Worm (Caenorhabditis elegans) whole organism, midembryonic: ENCODE data around the gene F09C8.1.

Experiments
- T22C8.4 ChIP-seq: fragments of 200-800 bp; sonication (Bioruptor generic); IDR thresholded peaks from 2 replicates; pipeline ENCODE4 v1.3.6; 2022; ENCODE audit warnings: missing genetic modification characterization, missing compliant biosample characterization
- cog-1 ChIP-seq: sonication (generic microtip); optimal IDR thresholded peaks from 2 replicates; lab custom pipeline; 2016; ENCODE audit warnings: missing genetic modification characterization, missing compliant biosample characterization
- flt-1 ChIP-seq: fragments of 200-800 bp; sonication (Bioruptor generic); IDR thresholded peaks from 2 replicates; pipeline ENCODE4 v1.3.6; 2022; ENCODE audit warnings: missing genetic modification characterization, missing compliant biosample characterization
- klf-2 ChIP-seq: fragments of 200-800 bp; sonication (Bioruptor generic); conservative IDR thresholded peaks from 2 replicates; pipeline ENCODE4 v1.3.6; 2022; ENCODE audit warnings: missing genetic modification reagents, missing genetic modification characterization, missing compliant biosample characterization
- med-1 ChIP-seq: sonication (generic microtip); optimal IDR thresholded peaks from 2 replicates; lab custom pipeline; 2017; ENCODE audit warnings: missing genetic modification characterization, mild to moderate bottlenecking, missing compliant biosample characterization, antibody characterized with exemption, missing genetic modification reagents; ENCODE audit not compliant: insufficient read depth
- ref-1 ChIP-seq: fragments of 200-800 bp; sonication (Bioruptor generic); conservative IDR thresholded peaks from 2 replicates; pipeline ENCODE4 v1.3.6; 2022; ENCODE audit warnings: missing genetic modification reagents, missing genetic modification characterization, missing compliant biosample characterization
- tab-1 ChIP-seq: fragments of 200-800 bp; sonication (Bioruptor generic); IDR thresholded peaks from 2 replicates; pipeline ENCODE4 v1.3.6; 2022; ENCODE audit warnings: missing genetic modification characterization, missing compliant biosample characterization
- ztf-23 ChIP-seq: fragments of 200-800 bp; sonication (Bioruptor generic); IDR thresholded peaks from 2 replicates; pipeline ENCODE4 v1.3.6; 2022; ENCODE audit warnings: missing genetic modification reagents, missing genetic modification characterization, missing compliant biosample characterization
- ztf-29 ChIP-seq: fragments of 200-800 bp; sonication (Bioruptor generic); IDR thresholded peaks from 2 replicates; pipeline ENCODE4 v1.3.6; 2022; ENCODE audit warnings: missing genetic modification reagents, missing genetic modification characterization, missing compliant biosample characterization

Gene F09C8.1

ce11 chrX:16146972-16147593, 16.2 kb downstream of the F09C8.1 start, which contains the start of gene F09C8.2:
Gene F09C8.2 (minus strand): TSS chrX:16147022.
- no peak for TF ChIP-seq ztf-23 (GFP tag; lab: Robert Waterston, UW)
- no peak for TF ChIP-seq med-1 (GFP tag; lab: Kevin White, UChicago)
- no peak for TF ChIP-seq ref-1 (GFP tag; lab: Robert Waterston, UW)
- TF ChIP-seq tab-1 = no peak

DNA sequence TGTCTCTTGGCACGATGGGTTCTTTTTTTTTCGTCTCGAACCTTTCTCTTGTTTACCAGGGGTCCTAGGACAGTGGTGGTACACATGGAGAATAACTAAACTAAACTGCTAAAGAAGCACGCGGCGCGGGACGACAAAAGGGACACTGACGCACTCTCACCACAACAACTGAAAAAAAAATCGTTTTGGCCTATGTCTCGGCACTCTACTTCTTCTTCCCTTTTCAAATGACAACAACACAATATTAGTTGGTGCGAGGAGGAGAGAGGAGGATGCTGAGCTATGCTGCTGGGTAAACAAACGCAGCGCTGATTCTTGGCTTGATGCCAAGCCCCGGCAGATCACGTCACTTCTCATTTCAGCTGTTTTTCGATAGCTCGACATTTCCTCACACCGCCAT, 18.1 kb downstream of the F09C8.1 start:
- 0 out of 2 replicates have a peak, but pooled peaks have one; percentile 35 for TF ChIP-seq flt-1 (GFP tag; lab: Robert Waterston, UW)
- no peak for TF ChIP-seq med-1 (GFP tag; lab: Kevin White, UChicago)

ce11 chrX:16144584-16144983, 18.7 kb downstream of the F09C8.1 start:
- TF ChIP-seq ref-1 (GFP tag; lab: Robert Waterston, UW) (no peak), ztf-23 (GFP tag; lab: Robert Waterston, UW) (0 out of 2 replicates have a peak, but pooled peaks have one; percentile 28)

ce11 chrX:16143853-16144252, 19.5 kb downstream of the F09C8.1 start:
- TF ChIP-seq flt-1 (GFP tag; lab: Robert Waterston, UW) (0 out of 2 replicates have a peak, but pooled peaks have one; percentile 40), T22C8.4 (GFP tag; lab: Robert Waterston, UW) (peak; percentile 63), tab-1 (0 out of 2 replicates have a peak, but pooled peaks have one; percentile 33), ztf-29 (GFP tag; lab: Robert Waterston, UW) (no peak)

- no peak for TF ChIP-seq cog-1 (tag; lab: Kevin White, UChicago)
- TF ChIP-seq ref-1 (GFP tag; lab: Robert Waterston, UW) = no peak
- no peak for TF ChIP-seq ztf-29 (GFP tag; lab: Robert Waterston, UW)
Measured at ce11 chrX:16140822-16141221, 22.5 kb downstream of the F09C8.1 start.

- TF ChIP-seq ztf-29 (GFP tag; lab: Robert Waterston, UW) (0 out of 2 replicates have a peak, but pooled peaks have one; percentile 9), tab-1 (no peak), ref-1 (GFP tag; lab: Robert Waterston, UW) (no peak)
Measured at ce11 chrX:16133815-16134214, 29.5 kb downstream of the F09C8.1 start.

ce11 chrX:16131044-16131443, 32.3 kb downstream of the F09C8.1 start:
- TF ChIP-seq cog-1 (tag; lab: Kevin White, UChicago) (no peak), flt-1 (GFP tag; lab: Robert Waterston, UW) (no peak), klf-2 (GFP tag; lab: Robert Waterston, UW) (no peak), ztf-23 (GFP tag; lab: Robert Waterston, UW) (no peak), ztf-29 (GFP tag; lab: Robert Waterston, UW) (no peak), T22C8.4 (GFP tag; lab: Robert Waterston, UW) (no peak), med-1 (GFP tag; lab: Kevin White, UChicago) (no peak), tab-1 (no peak), ref-1 (GFP tag; lab: Robert Waterston, UW) (no peak)

ce11 chrX:16130213-16130612, 33.1 kb downstream of the F09C8.1 start:
- TF ChIP-seq ztf-29 (GFP tag; lab: Robert Waterston, UW) (no peak), tab-1 (no peak), cog-1 (tag; lab: Kevin White, UChicago) (no peak), ref-1 (GFP tag; lab: Robert Waterston, UW) (no peak), klf-2 (GFP tag; lab: Robert Waterston, UW) (no peak), med-1 (GFP tag; lab: Kevin White, UChicago) (no peak), flt-1 (GFP tag; lab: Robert Waterston, UW) (no peak), ztf-23 (GFP tag; lab: Robert Waterston, UW) (no peak)

DNA sequence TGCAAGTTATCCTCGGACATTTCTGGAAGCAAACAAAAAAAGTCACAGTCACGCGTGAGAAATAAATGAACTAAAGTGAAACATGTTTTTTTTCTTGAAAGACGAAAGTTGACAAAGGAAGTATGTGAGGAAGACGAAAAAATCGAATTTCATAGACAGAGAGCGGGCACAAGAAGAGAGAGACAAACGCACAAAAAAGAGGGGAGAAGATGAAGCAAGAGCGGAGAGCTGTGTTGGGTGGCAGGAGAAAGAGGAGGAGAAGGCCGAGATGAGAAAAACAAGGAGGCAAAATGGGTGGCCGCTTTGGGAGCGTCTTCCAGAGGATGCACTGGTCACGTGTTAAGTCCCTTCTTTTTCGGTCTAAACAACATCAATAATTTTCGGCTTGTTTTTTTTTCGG, 34.5 kb downstream of the F09C8.1 start, which contains the start of gene ZK1073.1:
Gene ZK1073.1 (minus strand): TSS at position 72 of the 400 bp plus-strand sequence.
- TF ChIP-seq ref-1 (GFP tag; lab: Robert Waterston, UW) (no peak), ztf-29 (GFP tag; lab: Robert Waterston, UW) (no peak), tab-1 (no peak), ztf-23 (GFP tag; lab: Robert Waterston, UW) (no peak), med-1 (GFP tag; lab: Kevin White, UChicago) (no peak), cog-1 (tag; lab: Kevin White, UChicago) (no peak), flt-1 (GFP tag; lab: Robert Waterston, UW) (no peak), T22C8.4 (GFP tag; lab: Robert Waterston, UW) (no peak), klf-2 (GFP tag; lab: Robert Waterston, UW) (no peak)

DNA sequence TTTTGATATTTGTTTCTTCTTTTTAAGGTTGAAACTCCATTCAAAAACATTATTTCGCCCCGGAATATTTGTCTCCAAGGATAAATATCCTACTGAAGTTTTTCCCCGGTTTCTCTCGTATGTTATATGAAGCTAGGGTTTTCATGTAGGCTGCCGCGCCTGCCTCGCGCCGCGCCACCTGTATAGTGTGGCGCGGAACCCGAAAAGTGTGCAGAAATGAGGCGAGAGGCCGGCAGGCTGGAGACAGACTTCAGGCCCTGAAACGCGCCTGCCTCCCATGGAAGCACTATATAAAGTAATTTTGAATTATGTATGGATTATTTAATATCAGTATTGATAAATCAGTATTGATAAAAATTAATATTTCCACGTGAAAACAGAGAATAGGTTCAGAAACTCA, 38.5 kb downstream of the F09C8.1 start:
- no peak for TF ChIP-seq ztf-29 (GFP tag; lab: Robert Waterston, UW)
- TF ChIP-seq klf-2 (GFP tag; lab: Robert Waterston, UW) = no peak
- no peak for TF ChIP-seq ref-1 (GFP tag; lab: Robert Waterston, UW)
- TF ChIP-seq flt-1 (GFP tag; lab: Robert Waterston, UW) = no peak
- TF ChIP-seq tab-1 = no peak
- no peak for TF ChIP-seq cog-1 (tag; lab: Kevin White, UChicago)
- TF ChIP-seq med-1 (GFP tag; lab: Kevin White, UChicago) = no peak
- TF ChIP-seq ztf-23 (GFP tag; lab: Robert Waterston, UW) = no peak
- TF ChIP-seq T22C8.4 (GFP tag; lab: Robert Waterston, UW) = no peak
